Fruit fly (Drosophila melanogaster): ENCODE measurements around the gene CG6602.

Gene CG6602

DNA sequence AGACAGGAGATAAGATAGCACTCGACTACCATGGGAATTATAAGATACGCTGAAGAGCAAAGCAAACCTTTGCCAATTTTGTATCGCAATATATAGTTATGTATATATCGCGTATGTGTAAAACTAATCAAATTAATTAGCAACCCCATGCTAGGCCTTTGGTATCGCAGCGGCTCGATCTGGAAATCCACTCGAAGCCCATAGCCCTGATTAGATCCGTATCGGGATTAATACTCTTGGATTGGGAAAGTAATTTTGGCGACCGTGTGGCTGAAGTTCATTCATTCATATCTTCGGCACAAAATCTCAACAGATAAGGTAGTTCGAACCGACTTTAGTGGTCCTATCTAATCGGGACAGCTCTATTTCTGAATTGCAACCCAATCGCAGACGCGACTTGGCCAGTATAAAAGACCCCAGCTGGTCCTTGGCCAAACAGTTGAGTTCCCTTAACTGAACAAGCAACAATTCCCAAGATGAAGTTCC lies 33.2 kb upstream of the CG6602 start, which contains the start of gene Jon65Aiv:
TSS of gene Jon65Aiv (plus strand) at position 436 of the 486 bp plus-strand sequence.
- TF ChIP-seq Clk (GFP tag; optimal IDR thresholded peaks at IDR 0.05) (no peak), cic (GFP tag; optimal IDR thresholded peaks at IDR 0.05) (peak; percentile 15)

dm6 chr3L:6050230-6050807 lies 21.6 kb upstream of the CG6602 start, which contains the start of gene Jon65Aiii:
Gene Jon65Aiii (plus strand): TSS chr3L:6050757.
- no peak for TF ChIP-seq CG7101 (tag; optimal IDR thresholded peaks at IDR 0.05)
- TF ChIP-seq cic (GFP tag; optimal IDR thresholded peaks at IDR 0.05): peak; percentile 57

DNA sequence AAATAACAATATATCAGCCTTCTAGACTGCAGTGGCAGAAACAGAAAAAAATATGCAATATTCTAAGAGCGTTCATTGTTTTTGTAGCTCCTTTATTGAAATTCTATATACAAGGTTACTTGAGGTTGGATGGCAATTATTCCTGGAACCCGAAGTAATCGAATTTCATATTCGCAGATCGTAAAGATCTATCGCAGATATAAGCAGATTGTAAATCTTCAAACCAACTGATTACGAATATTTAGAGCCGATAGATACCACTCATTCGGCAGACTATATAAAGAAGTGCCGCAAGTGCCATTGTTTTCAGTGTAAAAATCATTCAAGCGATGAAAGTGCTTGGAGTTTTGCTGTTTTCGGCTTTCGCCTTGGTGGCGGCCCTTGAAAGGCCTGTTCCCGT lies 19.9 kb upstream of the CG6602 start, which contains the start of gene Jon65Aii:
TSS of gene Jon65Aii (plus strand) at position 301 of the 400 bp plus-strand sequence.
- TF ChIP-seq pad (GFP tag; optimal IDR thresholded peaks at IDR 0.05) (no peak), kay (GFP tag; ENCODE audit: borderline replicate concordance) (peak; percentile 8)

DNA sequence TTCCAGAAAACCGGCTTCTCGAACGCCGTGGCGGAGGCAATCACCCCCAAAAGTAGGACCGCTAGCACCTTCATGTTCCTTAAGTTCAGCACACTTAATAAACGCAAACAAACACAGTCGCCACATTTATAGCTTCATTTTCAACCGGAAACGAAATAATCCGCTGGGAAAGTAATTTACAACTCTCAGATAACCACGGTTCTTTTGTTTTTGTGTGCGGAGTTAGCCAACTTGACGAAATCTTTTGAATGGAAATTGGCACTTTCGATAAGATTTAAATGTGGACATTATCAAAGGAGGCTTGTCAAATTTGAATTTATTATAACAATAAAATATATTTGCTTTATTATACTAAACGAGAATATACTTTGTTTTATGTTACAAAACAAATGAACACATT lies 17.6 kb upstream of the CG6602 start, which contains the start of gene Jon65Ai:
TSS of gene Jon65Ai (minus strand) at position 101 of the 400 bp plus-strand sequence.
- TF ChIP-seq Hr96 (GFP tag; optimal IDR thresholded peaks at IDR 0.05) (no peak), CG7101 (tag; optimal IDR thresholded peaks at IDR 0.05) (no peak), Crg-1 (GFP tag; optimal IDR thresholded peaks at IDR 0.05) (no peak), CG12768 (GFP tag; optimal IDR thresholded peaks at IDR 0.05) (no peak), toe (GFP tag; optimal IDR thresholded peaks at IDR 0.05) (no peak)

DNA sequence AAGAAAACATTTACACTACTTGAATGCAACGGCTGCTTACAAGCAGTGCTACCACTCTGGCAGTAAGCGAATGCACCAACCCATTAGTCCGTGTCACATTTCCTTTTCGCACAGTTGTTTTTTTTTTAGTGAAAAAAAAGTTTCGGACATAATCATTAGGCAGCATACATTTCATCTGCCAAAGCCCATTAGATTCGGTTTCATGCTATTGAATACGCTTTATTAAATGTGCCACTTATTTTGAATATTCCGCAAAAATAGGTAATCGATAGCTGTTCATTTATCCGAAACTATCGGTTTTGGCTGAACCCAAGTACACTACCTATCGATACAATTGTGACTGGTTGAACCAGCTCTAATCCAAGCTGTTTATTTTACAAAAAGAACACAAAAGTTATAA lies 17.1 kb upstream of the CG6602 start, which contains the start of gene tant:
TSS of gene tant (plus strand) at position 334 of the 400 bp plus-strand sequence.
- TF ChIP-seq Clk (GFP tag; optimal IDR thresholded peaks at IDR 0.05) (no peak), toe (GFP tag; optimal IDR thresholded peaks at IDR 0.05) (no peak), tj (GFP tag; optimal IDR thresholded peaks at IDR 0.05) (no peak), Hr96 (GFP tag; optimal IDR thresholded peaks at IDR 0.05) (peak; percentile 11), bab1 (GFP tag; optimal IDR thresholded peaks at IDR 0.05) (peak; percentile 19), ovo (GFP tag; optimal IDR thresholded peaks at IDR 0.05) (peak; percentile 3), CG7101 (tag; optimal IDR thresholded peaks at IDR 0.05) (no peak), CG12768 (GFP tag; optimal IDR thresholded peaks at IDR 0.05) (no peak), CG7045 (GFP tag; optimal IDR thresholded peaks at IDR 0.05) (no peak), kay (GFP tag; ENCODE audit: borderline replicate concordance) (no peak), cic (GFP tag; optimal IDR thresholded peaks at IDR 0.05) (no peak), CG33017 (tag; optimal IDR thresholded peaks at IDR 0.05) (no peak), Crg-1 (GFP tag; optimal IDR thresholded peaks at IDR 0.05) (no peak), cnc (optimal IDR thresholded peaks at IDR 0.05) (no peak), CG5204 (GFP tag; optimal IDR thresholded peaks at IDR 0.05) (no peak), Mnt (GFP tag; optimal IDR thresholded peaks at IDR 0.05) (no peak)

DNA sequence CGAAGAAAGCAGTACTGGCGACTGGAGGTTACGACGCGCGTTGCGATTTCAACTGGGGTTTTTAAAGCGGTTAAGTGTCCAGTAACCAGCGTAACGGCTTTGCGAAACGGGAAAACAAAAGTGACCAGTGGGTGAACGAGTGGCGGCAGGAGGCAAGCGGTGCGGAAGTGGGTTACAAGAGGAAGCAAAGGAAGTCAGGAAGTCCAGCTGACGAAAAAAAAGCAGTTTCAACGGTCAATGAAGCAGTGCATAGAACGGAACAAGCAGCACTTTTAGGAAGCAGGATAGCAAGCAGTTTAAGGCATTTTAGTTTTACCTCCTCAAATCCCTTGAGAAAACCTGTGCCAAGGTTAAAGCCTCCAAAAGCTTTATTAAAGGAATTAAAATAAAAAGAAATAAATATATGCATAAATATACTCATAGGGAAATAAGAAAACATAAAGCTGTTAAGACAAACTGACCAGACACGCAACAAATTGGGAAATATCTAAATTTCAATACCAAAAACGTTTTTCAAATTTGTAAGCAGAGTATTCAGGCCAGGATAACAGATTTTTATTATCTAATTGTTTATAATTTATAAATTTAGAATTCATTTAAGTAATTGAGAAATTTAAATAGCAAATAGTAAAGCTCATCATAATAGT lies 12.8 kb upstream of the CG6602 start, which contains the start of gene CG6592:
TSS of gene CG6592 (plus strand) at position 597 of the 647 bp plus-strand sequence.
- no peak for TF ChIP-seq CG7101 (tag; optimal IDR thresholded peaks at IDR 0.05)

- TF ChIP-seq CG33017 (tag; optimal IDR thresholded peaks at IDR 0.05) (no peak), kay (GFP tag; ENCODE audit: borderline replicate concordance) (peak; percentile 76), Mnt (GFP tag; optimal IDR thresholded peaks at IDR 0.05) (no peak), Hr96 (GFP tag; optimal IDR thresholded peaks at IDR 0.05) (no peak), tj (GFP tag; optimal IDR thresholded peaks at IDR 0.05) (no peak), cic (GFP tag; optimal IDR thresholded peaks at IDR 0.05) (peak; percentile 82), CG7045 (GFP tag; optimal IDR thresholded peaks at IDR 0.05) (no peak), CG12768 (GFP tag; optimal IDR thresholded peaks at IDR 0.05) (peak; percentile 13), CG14711 (tag; optimal IDR thresholded peaks at IDR 0.05) (no peak)
These were observed 8.9 kb upstream of the CG6602 start, which contains the start of gene CG10472 for dm6 chr3L:6062860-6063607. Gene CG10472 (minus strand): TSS chr3L:6062910.

dm6 chr3L:6065881-6066389 lies 6.0 kb upstream of the CG6602 start, which contains the start of gene CG42269:
Gene CG42269 (plus strand): TSS chr3L:6066296.
- no peak for TF ChIP-seq Mnt (GFP tag; optimal IDR thresholded peaks at IDR 0.05)
- no peak for TF ChIP-seq CG33017 (tag; optimal IDR thresholded peaks at IDR 0.05)
- no peak for TF ChIP-seq cnc (optimal IDR thresholded peaks at IDR 0.05)
- no peak for TF ChIP-seq CG1620 (GFP tag; optimal IDR thresholded peaks at IDR 0.05)
- no peak for TF ChIP-seq CG7045 (GFP tag; optimal IDR thresholded peaks at IDR 0.05)
- TF ChIP-seq bab1 (GFP tag; optimal IDR thresholded peaks at IDR 0.05): no peak
- no peak for TF ChIP-seq pad (GFP tag; optimal IDR thresholded peaks at IDR 0.05)
- no peak for TF ChIP-seq CG5204 (GFP tag; optimal IDR thresholded peaks at IDR 0.05)
- no peak for TF ChIP-seq CG12768 (GFP tag; optimal IDR thresholded peaks at IDR 0.05)
- no peak for TF ChIP-seq cic (GFP tag; optimal IDR thresholded peaks at IDR 0.05)
- no peak for TF ChIP-seq toe (GFP tag; optimal IDR thresholded peaks at IDR 0.05)
- no peak for TF ChIP-seq tj (GFP tag; optimal IDR thresholded peaks at IDR 0.05)

Data from whole organism, adult.